Worm (Caenorhabditis elegans) whole organism, late embryonic: ENCODE measurements around the gene hrg-6.

ENCODE experiments used
- C08G9.2 ChIP-seq: sonication (generic microtip); optimal IDR thresholded peaks from 2 replicates; lab custom pipeline; 2016; ENCODE audit warnings: mild to moderate bottlenecking, missing genetic modification characterization, moderate library complexity, missing compliant biosample characterization
- K09A11.1 ChIP-seq: sonication (generic microtip); optimal IDR thresholded peaks from 2 replicates; lab custom pipeline; 2017; ENCODE audit warnings: antibody characterized with exemption, mild to moderate bottlenecking, missing genetic modification characterization, missing compliant biosample characterization; ENCODE audit not compliant: insufficient read depth
- T23F11.4 ChIP-seq: fragments of 200-800 bp; sonication (Bioruptor generic); optimal IDR thresholded peaks from 2 replicates; lab custom pipeline; 2018; ENCODE audit warnings: mild to moderate bottlenecking, missing genetic modification characterization, missing compliant biosample characterization
- ceh-18 ChIP-seq: sonication (generic microtip); optimal IDR thresholded peaks from 2 replicates; lab custom pipeline; 2016; ENCODE audit warnings: missing genetic modification characterization, missing compliant biosample characterization
- ceh-24 ChIP-seq: sonication (generic microtip); optimal IDR thresholded peaks from 2 replicates; lab custom pipeline; 2016; ENCODE audit warnings: mild to moderate bottlenecking, missing genetic modification characterization, missing compliant biosample characterization
- ceh-9 ChIP-seq: sonication (generic microtip); optimal IDR thresholded peaks from 2 replicates; lab custom pipeline; 2016; ENCODE audit warnings: mild to moderate bottlenecking, missing genetic modification characterization, inconsistent platforms, missing compliant biosample characterization
- fkh-10 ChIP-seq: fragments of 150-350 bp; optimal IDR thresholded peaks from 2 replicates; lab custom pipeline; 2014; ENCODE audit warnings: missing biosample characterization, missing genetic modification reagents, missing genetic modification characterization
- nhr-11 ChIP-seq: fragments of 150-350 bp; optimal IDR thresholded peaks from 2 replicates; lab custom pipeline; 2014; ENCODE audit warnings: missing biosample characterization, missing genetic modification characterization
- pha-4 ChIP-seq: fragments of 150-350 bp; optimal IDR thresholded peaks from 2 replicates; lab custom pipeline; 2018; ENCODE audit warnings: missing biosample characterization, missing genetic modification reagents, missing genetic modification characterization
- pqm-1 ChIP-seq: sonication (generic microtip); optimal IDR thresholded peaks from 2 replicates; lab custom pipeline; 2016; ENCODE audit warnings: missing genetic modification characterization, missing compliant biosample characterization
- tbx-2 ChIP-seq: sonication (generic microtip); optimal IDR thresholded peaks from 2 replicates; lab custom pipeline; 2016; ENCODE audit warnings: missing genetic modification characterization, missing compliant biosample characterization
- ztf-16 ChIP-seq: sonication (generic microtip); optimal IDR thresholded peaks from 2 replicates; lab custom pipeline; 2017; ENCODE audit warnings: missing genetic modification characterization, missing compliant biosample characterization

DNA sequence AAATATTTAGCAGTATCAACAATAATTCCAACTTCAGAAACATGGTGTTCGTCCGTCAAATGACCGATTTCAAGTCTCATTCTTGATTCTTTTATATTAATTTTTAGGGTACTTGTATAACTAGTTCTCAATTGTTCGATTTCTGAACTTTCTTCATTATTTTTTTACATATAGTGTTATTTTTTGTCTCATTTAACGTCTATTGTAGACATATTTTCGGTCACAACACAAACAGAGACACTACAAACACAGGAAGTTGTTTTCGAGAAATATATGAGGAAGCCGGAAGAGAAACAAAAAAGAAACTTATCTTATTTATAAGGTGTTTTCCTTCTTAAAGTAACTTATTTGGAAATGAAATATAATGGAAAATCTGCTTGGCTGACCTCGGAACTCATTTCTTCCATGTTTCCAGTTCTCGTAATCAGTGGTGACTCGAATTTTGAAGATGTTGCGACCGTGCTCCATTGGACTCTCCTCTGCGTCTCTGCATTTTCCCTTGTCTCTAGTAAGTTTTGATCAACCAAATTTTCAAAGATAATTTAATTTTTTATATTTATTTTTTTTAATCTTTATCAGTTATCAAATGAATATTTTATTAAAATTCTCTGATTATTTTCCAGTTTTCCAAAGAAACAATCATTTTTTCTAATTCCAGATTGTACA is 21.4 kb downstream of the hrg-6 start, which contains the start of the genes F36H1.12 and lin-3:
- TF ChIP-seq ceh-24 (tag; lab: Kevin White, UChicago) = no peak
- TF ChIP-seq tbx-2 = no peak
- TF ChIP-seq ceh-18 (tag; lab: Kevin White, UChicago) = no peak
- no peak for TF ChIP-seq T23F11.4 (GFP tag; lab: Kevin White, UChicago)
- no peak for TF ChIP-seq pha-4 (tag; lab: Kevin White, UChicago)
- no peak for TF ChIP-seq ztf-16 (tag; lab: Kevin White, UChicago)
- no peak for TF ChIP-seq ceh-9 (tag; lab: Kevin White, UChicago)
- TF ChIP-seq fkh-10 = no peak
- no peak for TF ChIP-seq C08G9.2
- TF ChIP-seq nhr-11 (tag; lab: Kevin White, UChicago) = no peak
- no peak for TF ChIP-seq K09A11.1 (tag; lab: Kevin White, UChicago)
- no peak for TF ChIP-seq pqm-1 (tag; lab: Kevin White, UChicago)
